Worm (Caenorhabditis elegans) whole organism, L3 larva: Measurements from ENCODE around the gene T26A8.4.

Experiments used
- R02D3.7 ChIP-seq: fragments of 150-350 bp; optimal IDR thresholded peaks from 2 replicates; lab custom pipeline; 2014; ENCODE audit warnings: missing biosample characterization, missing genetic modification characterization
- ZK546.5 ChIP-seq: sonication (generic microtip); optimal IDR thresholded peaks from 2 replicates; lab custom pipeline; 2017; ENCODE audit warnings: missing biosample characterization, missing genetic modification characterization
- aly-2 ChIP-seq: fragments of 150-350 bp; optimal IDR thresholded peaks from 2 replicates; lab custom pipeline; 2014; ENCODE audit warnings: missing biosample characterization, missing genetic modification characterization
- ama-1 ChIP-seq: fragments of 150-350 bp; optimal IDR thresholded peaks from 2 replicates; lab custom pipeline; 2018
- ceh-28 ChIP-seq: fragments of 150-350 bp; optimal IDR thresholded peaks from 2 replicates; lab custom pipeline; 2014; ENCODE audit warnings: missing biosample characterization, missing genetic modification reagents, missing genetic modification characterization
- ceh-82 ChIP-seq: fragments of 150-350 bp; optimal IDR thresholded peaks from 2 replicates; lab custom pipeline; 2014; ENCODE audit warnings: missing biosample characterization, missing genetic modification characterization
- daf-12 ChIP-seq: fragments of 150-350 bp; optimal IDR thresholded peaks from 2 replicates; lab custom pipeline; 2014; ENCODE audit warnings: missing biosample characterization, missing genetic modification reagents, missing genetic modification characterization
- egl-27 ChIP-seq: sonication (generic microtip); optimal IDR thresholded peaks from 4 replicates; lab custom pipeline; 2017; ENCODE audit warnings: missing biosample characterization, missing genetic modification reagents, missing genetic modification characterization
- elt-1 ChIP-seq: fragments of 150-350 bp; optimal IDR thresholded peaks from 2 replicates; lab custom pipeline; 2014; ENCODE audit warnings: missing biosample characterization, missing genetic modification characterization
- elt-2 ChIP-seq: sonication (generic microtip); optimal IDR thresholded peaks from 2 replicates; lab custom pipeline; 2016; ENCODE audit warnings: missing genetic modification reagents, mild to moderate bottlenecking, missing genetic modification characterization, missing compliant biosample characterization
- fkh-2 ChIP-seq: fragments of 150-350 bp; optimal IDR thresholded peaks from 2 replicates; lab custom pipeline; 2014; ENCODE audit warnings: missing biosample characterization, missing genetic modification reagents, missing genetic modification characterization
- fos-1 ChIP-seq: fragments of 150-350 bp; optimal IDR thresholded peaks from 2 replicates; lab custom pipeline; 2014; ENCODE audit warnings: missing biosample characterization, missing genetic modification characterization
- hmg-11 ChIP-seq: sonication (generic microtip); optimal IDR thresholded peaks from 2 replicates; lab custom pipeline; 2016; ENCODE audit warnings: missing genetic modification characterization, missing compliant biosample characterization
- jun-1 ChIP-seq: fragments of 150-350 bp; optimal IDR thresholded peaks from 2 replicates; lab custom pipeline; 2014; ENCODE audit warnings: missing biosample characterization, missing genetic modification reagents, missing genetic modification characterization
- lin-15B ChIP-seq: fragments of 150-350 bp; optimal IDR thresholded peaks from 2 replicates; lab custom pipeline; 2014; ENCODE audit warnings: missing biosample characterization, missing genetic modification characterization
- lin-39 ChIP-seq: fragments of 150-350 bp; optimal IDR thresholded peaks from 2 replicates; lab custom pipeline; 2018; ENCODE audit warnings: missing biosample characterization, missing genetic modification reagents, missing genetic modification characterization
- mdl-1 ChIP-seq: fragments of 150-350 bp; optimal IDR thresholded peaks from 2 replicates; lab custom pipeline; 2014; ENCODE audit warnings: missing biosample characterization, missing genetic modification characterization
- mml-1 ChIP-seq: fragments of 150-350 bp; sonication (generic microtip); optimal IDR thresholded peaks from 3 replicates; lab custom pipeline; 2014; ENCODE audit warnings: missing biosample characterization, missing genetic modification characterization
- nfya-1 ChIP-seq: sonication (generic microtip); optimal IDR thresholded peaks from 2 replicates; lab custom pipeline; 2017; ENCODE audit warnings: missing genetic modification characterization, mild to moderate bottlenecking, missing compliant biosample characterization, antibody characterized with exemption, moderate library complexity; ENCODE audit not compliant: insufficient read depth
- nhr-12 ChIP-seq: fragments of 150-350 bp; optimal IDR thresholded peaks from 2 replicates; lab custom pipeline; 2014; ENCODE audit warnings: missing biosample characterization, missing genetic modification characterization
- nhr-23 ChIP-seq: fragments of 150-350 bp; optimal IDR thresholded peaks from 2 replicates; lab custom pipeline; 2014; ENCODE audit warnings: missing biosample characterization, missing genetic modification reagents, missing genetic modification characterization
- nhr-237 ChIP-seq: fragments of 150-350 bp; optimal IDR thresholded peaks from 2 replicates; lab custom pipeline; 2014; ENCODE audit warnings: missing biosample characterization, missing genetic modification characterization
- nhr-25 ChIP-seq: sonication (generic microtip); optimal IDR thresholded peaks from 2 replicates; lab custom pipeline; 2017; ENCODE audit warnings: missing biosample characterization, missing genetic modification characterization
- nhr-28 ChIP-seq: fragments of 150-350 bp; optimal IDR thresholded peaks from 2 replicates; lab custom pipeline; 2014; ENCODE audit warnings: missing biosample characterization, missing genetic modification characterization
- nhr-43 ChIP-seq: sonication (generic microtip); optimal IDR thresholded peaks from 2 replicates; lab custom pipeline; 2016; ENCODE audit warnings: mild to moderate bottlenecking, missing genetic modification characterization, missing compliant biosample characterization; ENCODE audit not compliant: poor library complexity, severe bottlenecking
- nhr-67 ChIP-seq: fragments of 150-350 bp; optimal IDR thresholded peaks from 2 replicates; lab custom pipeline; 2014; ENCODE audit warnings: missing biosample characterization, missing genetic modification characterization
- nhr-76 ChIP-seq: fragments of 150-350 bp; sonication (generic microtip); optimal IDR thresholded peaks from 5 replicates; lab custom pipeline; 2014; ENCODE audit warnings: missing biosample characterization, missing genetic modification characterization
- nhr-77 ChIP-seq: fragments of 150-350 bp; optimal IDR thresholded peaks from 2 replicates; lab custom pipeline; 2014; ENCODE audit warnings: missing biosample characterization, missing genetic modification characterization
- pha-4 ChIP-seq: fragments of 150-350 bp; optimal IDR thresholded peaks from 2 replicates; lab custom pipeline; 2014; ENCODE audit warnings: missing biosample characterization, missing genetic modification reagents, missing genetic modification characterization
- pqm-1 ChIP-seq: fragments of 150-350 bp; optimal IDR thresholded peaks from 2 replicates; lab custom pipeline; 2017; ENCODE audit warnings: missing biosample characterization, missing genetic modification characterization, inconsistent platforms
- sea-2 ChIP-seq: fragments of 150-350 bp; sonication (generic microtip); optimal IDR thresholded peaks from 4 replicates; lab custom pipeline; 2014; ENCODE audit warnings: missing biosample characterization, missing genetic modification reagents, missing genetic modification characterization
- snpc-4 ChIP-seq: fragments of 150-350 bp; optimal IDR thresholded peaks from 2 replicates; lab custom pipeline; 2014; ENCODE audit warnings: missing biosample characterization, missing genetic modification characterization
- tbx-2 ChIP-seq: sonication (generic microtip); optimal IDR thresholded peaks from 2 replicates; lab custom pipeline; 2016; ENCODE audit warnings: mild to moderate bottlenecking, missing genetic modification characterization, missing compliant biosample characterization
- unc-62 ChIP-seq: fragments of 150-350 bp; sonication (generic microtip); optimal IDR thresholded peaks from 4 replicates; lab custom pipeline; 2014; ENCODE audit warnings: missing biosample characterization, missing genetic modification reagents, missing genetic modification characterization
- zag-1 ChIP-seq: fragments of 150-350 bp; optimal IDR thresholded peaks from 2 replicates; lab custom pipeline; 2014; ENCODE audit warnings: missing biosample characterization, missing genetic modification characterization
- ztf-11 ChIP-seq: fragments of 150-350 bp; optimal IDR thresholded peaks from 2 replicates; lab custom pipeline; 2014; ENCODE audit warnings: missing biosample characterization, missing genetic modification characterization
- ztf-4 ChIP-seq: fragments of 150-350 bp; optimal IDR thresholded peaks from 2 replicates; lab custom pipeline; 2014; ENCODE audit warnings: missing biosample characterization, missing genetic modification characterization

The T26A8.4 gene

DNA sequence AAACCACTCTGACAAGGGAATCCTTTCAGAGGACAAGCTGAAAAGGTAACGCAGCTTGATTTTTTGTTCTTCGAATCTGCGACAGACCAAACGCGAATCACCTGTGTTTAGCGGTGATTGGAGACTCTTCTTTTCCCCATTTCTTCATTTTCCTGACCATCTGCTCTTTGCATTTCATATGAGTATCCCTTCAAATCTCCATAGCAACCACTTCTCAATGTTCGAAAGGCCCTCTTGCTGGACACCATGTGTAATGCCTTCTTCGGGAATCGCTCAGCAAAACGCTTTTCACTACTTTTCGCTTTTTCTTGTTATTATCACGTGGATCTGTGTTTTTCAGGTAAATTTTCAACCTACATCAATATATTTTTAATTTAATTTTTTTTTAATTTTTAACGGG, 6.2 kb downstream of the T26A8.4 start, which contains the start of the genes T26A8.3 and tmem-231:
T26A8.3 (minus strand) TSS at position 101 of the 400 bp plus-strand sequence.
tmem-231 (plus strand) TSS at position 249 of the 400 bp plus-strand sequence.
- no peak for TF ChIP-seq ama-1 (lab: Kevin White, UChicago)
- no peak for TF ChIP-seq sea-2 (GFP tag; lab: Kevin White, UChicago)
- no peak for TF ChIP-seq nfya-1 (tag; lab: Kevin White, UChicago)
- TF ChIP-seq ztf-11 (tag; lab: Kevin White, UChicago), result no peak
- no peak for TF ChIP-seq nhr-77 (tag; lab: Kevin White, UChicago)
- TF ChIP-seq fos-1 (tag; lab: Kevin White, UChicago), result no peak
- no peak for TF ChIP-seq nhr-25 (tag; lab: Kevin White, UChicago)
- TF ChIP-seq nhr-23 (tag; lab: Kevin White, UChicago), result no peak
- TF ChIP-seq daf-12 (tag; lab: Kevin White, UChicago), result no peak
- TF ChIP-seq nhr-76 (tag; lab: Kevin White, UChicago), result no peak
- TF ChIP-seq mml-1 (tag; lab: Kevin White, UChicago), result no peak
- no peak for TF ChIP-seq zag-1
- TF ChIP-seq jun-1 (tag; lab: Kevin White, UChicago), result no peak
- TF ChIP-seq tbx-2 (tag; lab: Kevin White, UChicago), result no peak
- TF ChIP-seq lin-39, result no peak
- no peak for TF ChIP-seq hmg-11 (tag; lab: Kevin White, UChicago)
- TF ChIP-seq nhr-43 (tag; lab: Kevin White, UChicago), result no peak

DNA sequence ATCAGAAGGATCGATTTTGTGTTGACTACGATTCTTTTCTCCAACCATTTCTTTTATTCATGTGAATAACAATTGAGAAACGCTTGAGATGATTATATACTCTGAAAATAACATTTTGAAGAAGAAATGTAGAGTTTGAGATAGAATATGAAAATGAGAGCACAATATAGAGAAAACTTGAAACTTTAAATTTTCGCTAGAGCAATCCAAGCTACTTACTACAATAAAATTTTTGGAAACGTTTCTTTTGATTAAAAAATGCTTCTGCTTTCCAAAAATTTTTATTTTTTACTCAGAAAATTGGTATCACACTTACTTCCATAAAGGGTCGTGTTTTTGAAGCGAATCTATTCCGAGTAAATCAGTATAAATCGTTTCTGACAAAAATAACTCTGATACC, 11.7 kb downstream of the T26A8.4 start, which contains the start of gene M116.5:
M116.5 (minus strand) TSS at position 101 of the 400 bp plus-strand sequence.
- TF ChIP-seq fos-1 (tag; lab: Kevin White, UChicago) (no peak), elt-1 (no peak), R02D3.7 (tag; lab: Kevin White, UChicago) (no peak), nhr-25 (tag; lab: Kevin White, UChicago) (no peak), elt-2 (no peak), tbx-2 (tag; lab: Kevin White, UChicago) (no peak), lin-39 (no peak), egl-27 (tag; lab: Kevin White, UChicago) (no peak), mml-1 (tag; lab: Kevin White, UChicago) (no peak), ztf-4 (tag; lab: Kevin White, UChicago) (no peak), nhr-77 (tag; lab: Kevin White, UChicago) (no peak), pqm-1 (tag; lab: Kevin White, UChicago) (no peak), jun-1 (tag; lab: Kevin White, UChicago) (no peak), lin-15B (tag; lab: Kevin White, UChicago) (no peak), ZK546.5 (tag; lab: Kevin White, UChicago) (no peak), snpc-4 (tag; lab: Kevin White, UChicago) (no peak)

DNA sequence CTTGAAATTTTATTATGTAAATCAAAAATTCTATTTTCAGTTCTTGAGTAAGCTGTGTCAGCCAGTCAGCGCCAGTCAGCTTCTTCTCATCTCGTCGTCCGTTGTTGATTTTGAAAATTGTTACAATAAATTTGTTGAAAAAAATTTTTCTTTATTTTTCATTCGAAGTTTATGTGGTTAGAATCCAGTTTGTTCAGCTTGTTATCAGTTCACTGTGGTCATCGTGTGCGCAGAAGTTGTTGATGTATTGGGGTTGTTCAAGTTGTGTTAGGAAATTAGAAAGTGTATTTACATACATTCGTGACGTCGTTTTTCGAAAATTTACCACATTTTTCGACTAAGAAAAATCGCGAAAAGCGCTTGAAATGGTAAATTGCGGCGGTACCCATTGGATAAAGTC, 34.9 kb downstream of the T26A8.4 start:
- TF ChIP-seq pha-4 (tag; lab: Kevin White, UChicago), result no peak
- no peak for TF ChIP-seq snpc-4 (tag; lab: Kevin White, UChicago)
- TF ChIP-seq jun-1 (tag; lab: Kevin White, UChicago), result no peak
- TF ChIP-seq nhr-237, result no peak
- TF ChIP-seq aly-2 (tag; lab: Kevin White, UChicago), result no peak
- TF ChIP-seq ceh-28, result no peak
- no peak for TF ChIP-seq sea-2 (GFP tag; lab: Kevin White, UChicago)
- TF ChIP-seq lin-39, result no peak
- no peak for TF ChIP-seq nhr-76 (tag; lab: Kevin White, UChicago)
- TF ChIP-seq fos-1 (tag; lab: Kevin White, UChicago), result no peak
- no peak for TF ChIP-seq tbx-2 (tag; lab: Kevin White, UChicago)
- no peak for TF ChIP-seq nhr-23 (tag; lab: Kevin White, UChicago)
- no peak for TF ChIP-seq mdl-1 (tag; lab: Kevin White, UChicago)
- TF ChIP-seq egl-27 (tag; lab: Kevin White, UChicago), result no peak
- TF ChIP-seq, all 47 proteins: peak for 0

DNA sequence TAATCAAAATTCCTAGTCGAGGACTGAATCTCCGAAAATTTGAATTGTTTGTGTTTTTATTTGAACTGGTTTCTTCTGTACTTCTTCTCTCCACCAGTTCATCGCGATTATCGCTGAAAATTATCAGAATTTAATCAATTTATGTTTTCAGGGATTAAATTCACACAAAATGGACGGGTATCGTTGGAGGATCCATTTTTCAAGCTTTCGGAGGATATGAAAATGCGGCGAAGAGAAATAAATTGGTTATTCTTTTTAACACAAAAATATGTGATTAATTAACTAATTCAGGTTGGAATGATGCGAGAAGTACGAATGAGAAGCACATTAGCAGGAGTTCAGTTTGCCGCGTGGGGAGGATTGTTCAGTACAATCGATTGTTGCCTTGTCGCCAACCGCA, 36.3 kb downstream of the T26A8.4 start, which contains the start of gene timm-17B.2:
timm-17B.2 (plus strand) TSS at position 301 of the 400 bp plus-strand sequence.
- TF ChIP-seq nhr-76 (tag; lab: Kevin White, UChicago) (no peak), nhr-28 (tag; lab: Kevin White, UChicago) (no peak), ZK546.5 (tag; lab: Kevin White, UChicago) (no peak), zag-1 (no peak), nhr-237 (no peak), nhr-67 (tag; lab: Kevin White, UChicago) (no peak), ztf-11 (tag; lab: Kevin White, UChicago) (no peak), fkh-2 (no peak), ceh-82 (tag; lab: Kevin White, UChicago) (no peak), unc-62 (no peak), fos-1 (tag; lab: Kevin White, UChicago) (no peak), nhr-12 (no peak)
